Worm (Caenorhabditis elegans): ENCODE measurements around the gene T19H5.7.

ce11 chrII:9454304-9454703 lies 25.6 kb downstream of the T19H5.7 start, which contains the start of gene chil-19:
- no peak for TF ChIP-seq nhr-10 (tag; optimal IDR thresholded peaks at IDR 0.05)
- TF ChIP-seq unc-62 (GFP tag; optimal IDR thresholded peaks at IDR 0.05 in 1 of 2) = no peak
- no peak for TF ChIP-seq unc-62 (tag; optimal IDR thresholded peaks at IDR 0.05)
